Worm (Caenorhabditis elegans): ENCODE data around the gene C25F9.8.

ce11 chrV:19445442-19445841 lies 50.6 kb downstream of the C25F9.8 start, which contains the start of gene M04C3.1:
- TF ChIP-seq ama-1 (optimal IDR thresholded peaks at IDR 0.05) (no peak), scrt-1 (GFP tag; IDR thresholded peaks at IDR 0.05) (no peak), hmbx-1 (tag; optimal IDR thresholded peaks at IDR 0.05) (no peak), hnd-1 (tag; optimal IDR thresholded peaks at IDR 0.05) (no peak)

All from whole organism, early embryonic.